Fruit fly (Drosophila melanogaster) whole organism, embryonic: ENCODE results near the gene CG14153.

Source experiments
- Adf1 ChIP-seq: fragments of 200-800 bp; sonication (Bioruptor generic); IDR thresholded peaks from 2 replicates; pipeline ENCODE4 v1.3.6; 2022; ENCODE audit warnings: missing biosample characterization, missing genetic modification characterization
- Aef1 ChIP-seq: fragments of 200-800 bp; sonication (Bioruptor generic); IDR thresholded peaks from 3 replicates; pipeline ENCODE4 v1.3.6; 2022; ENCODE audit warnings: missing biosample characterization, missing genetic modification characterization
- CG10654 ChIP-seq: fragments of 200-800 bp; sonication (Bioruptor generic); optimal IDR thresholded peaks from 2 replicates; lab custom pipeline; 2016; ENCODE audit warnings: missing biosample characterization, missing genetic modification characterization
- CG11560 ChIP-seq: fragments of 200-800 bp; sonication (Bioruptor generic); IDR thresholded peaks from 3 replicates; pipeline ENCODE4 v1.3.6; 2022; ENCODE audit warnings: missing biosample characterization, missing genetic modification characterization
- CG13624 ChIP-seq: fragments of 200-800 bp; sonication (Bioruptor generic); optimal IDR thresholded peaks from 2 replicates; lab custom pipeline; 2016; ENCODE audit warnings: missing biosample characterization, missing genetic modification characterization
- CG17802 ChIP-seq: fragments of 200-800 bp; sonication (Bioruptor generic); optimal IDR thresholded peaks from 2 replicates; lab custom pipeline; 2018; ENCODE audit warnings: missing biosample characterization, mild to moderate bottlenecking, missing genetic modification characterization, moderate library complexity
- CG18476 ChIP-seq: fragments of 200-800 bp; sonication (Bioruptor generic); optimal IDR thresholded peaks from 2 replicates; lab custom pipeline; 2016; ENCODE audit warnings: missing biosample characterization, mild to moderate bottlenecking, missing genetic modification characterization
- CG2199 ChIP-seq: fragments of 200-800 bp; sonication (Bioruptor generic); IDR thresholded peaks from 3 replicates; pipeline ENCODE4 v1.3.6; 2022; ENCODE audit warnings: missing biosample characterization, missing genetic modification characterization
- CG30020 ChIP-seq: fragments of 200-800 bp; optimal IDR thresholded peaks from 2 replicates; lab custom pipeline; 2019; ENCODE audit warnings: missing biosample characterization, mild to moderate bottlenecking, missing genetic modification characterization, moderate library complexity
- CG30403 ChIP-seq: fragments of 200-800 bp; sonication (Bioruptor generic); optimal IDR thresholded peaks from 3 replicates; lab custom pipeline; 2016; ENCODE audit warnings: missing biosample characterization, missing genetic modification characterization
- CG4282 ChIP-seq: fragments of 200-800 bp; sonication (Bioruptor generic); optimal IDR thresholded peaks from 2 replicates; lab custom pipeline; 2016; ENCODE audit warnings: missing biosample characterization, missing genetic modification characterization
- CG4328 ChIP-seq: fragments of 200-800 bp; sonication (Bioruptor generic); optimal IDR thresholded peaks from 3 replicates; lab custom pipeline; 2017; ENCODE audit warnings: missing biosample characterization, missing genetic modification reagents, missing genetic modification characterization
- CG4617 ChIP-seq: fragments of 200-800 bp; sonication (Bioruptor generic); optimal IDR thresholded peaks from 3 replicates; lab custom pipeline; 2016; ENCODE audit warnings: missing biosample characterization, missing genetic modification characterization, borderline replicate concordance
- CG4707 ChIP-seq: fragments of 200-800 bp; sonication (Bioruptor generic); optimal IDR thresholded peaks from 2 replicates; lab custom pipeline; 2018; ENCODE audit warnings: missing biosample characterization, mild to moderate bottlenecking, missing genetic modification characterization, moderate library complexity
- CG5180 ChIP-seq: fragments of 200-800 bp; sonication (Bioruptor generic); optimal IDR thresholded peaks from 3 replicates; lab custom pipeline; 2017; ENCODE audit warnings: missing biosample characterization, missing genetic modification characterization, mild to moderate bottlenecking, moderate library complexity, missing genetic modification reagents
- CG7786 ChIP-seq: fragments of 200-800 bp; sonication (Bioruptor generic); optimal IDR thresholded peaks from 2 replicates; lab custom pipeline; 2016; ENCODE audit warnings: missing biosample characterization, missing genetic modification characterization
- CG9817 ChIP-seq: fragments of 200-800 bp; sonication (Bioruptor generic); optimal IDR thresholded peaks from 2 replicates; lab custom pipeline; 2018; ENCODE audit warnings: missing biosample characterization, mild to moderate bottlenecking, missing genetic modification characterization, moderate library complexity
- CHES-1-like ChIP-seq: fragments of 200-800 bp; sonication (Bioruptor generic); optimal IDR thresholded peaks from 2 replicates; lab custom pipeline; 2016; ENCODE audit warnings: missing biosample characterization, missing genetic modification characterization
- CTCF ChIP-seq: fragments of 200-800 bp; sonication (Bioruptor generic); optimal IDR thresholded peaks from 2 replicates; lab custom pipeline; 2017; ENCODE audit warnings: missing biosample characterization, mild to moderate bottlenecking, missing genetic modification characterization, moderate library complexity
- CoRest ChIP-seq: fragments of 200-800 bp; sonication (Bioruptor generic); optimal IDR thresholded peaks from 3 replicates; lab custom pipeline; 2018; ENCODE audit warnings: missing biosample characterization, mild to moderate bottlenecking, missing genetic modification characterization, moderate library complexity
- Drgx ChIP-seq: fragments of 200-800 bp; sonication (Bioruptor generic); IDR thresholded peaks from 2 replicates; pipeline ENCODE4 v1.3.6; 2022; ENCODE audit warnings: missing biosample characterization, missing genetic modification characterization
- E2f1 ChIP-seq: fragments of 200-800 bp; sonication (Bioruptor generic); IDR thresholded peaks from 2 replicates; pipeline ENCODE4 v1.3.6; 2022; ENCODE audit warnings: missing biosample characterization, missing genetic modification characterization
- Fer3 ChIP-seq: fragments of 200-800 bp; sonication (Bioruptor generic); optimal IDR thresholded peaks from 2 replicates; lab custom pipeline; 2018; ENCODE audit warnings: missing biosample characterization, mild to moderate bottlenecking, missing genetic modification characterization, moderate library complexity
- GATAe ChIP-seq: fragments of 200-800 bp; sonication (Bioruptor generic); conservative IDR thresholded peaks from 2 replicates; pipeline ENCODE4 v1.3.6; 2022; ENCODE audit warnings: missing biosample characterization, missing genetic modification characterization
- Hr51 ChIP-seq, 2 experiments: fragments of 200-800 bp; sonication (Bioruptor generic); optimal IDR thresholded peaks; 2 replicates in 1 of 2; 3 replicates in 1 of 2; lab custom pipeline; 2016 to 2018; ENCODE audit warnings: missing biosample characterization in 2 of 2, missing genetic modification characterization in 2 of 2, mild to moderate bottlenecking in 1 of 2, moderate library complexity in 1 of 2
- Nf-YC ChIP-seq: fragments of 200-800 bp; optimal IDR thresholded peaks from 3 replicates; lab custom pipeline; 2019; ENCODE audit warnings: missing biosample characterization, mild to moderate bottlenecking, missing genetic modification characterization, moderate library complexity
- Oli ChIP-seq: fragments of 200-800 bp; sonication (Bioruptor generic); optimal IDR thresholded peaks from 2 replicates; lab custom pipeline; 2018; ENCODE audit warnings: missing biosample characterization, mild to moderate bottlenecking, missing genetic modification characterization, moderate library complexity
- Opbp ChIP-seq: fragments of 200-800 bp; sonication (Bioruptor generic); IDR thresholded peaks from 3 replicates; pipeline ENCODE4 v1.3.6; 2022; ENCODE audit warnings: missing biosample characterization, missing genetic modification characterization; ENCODE audit not compliant: partially characterized antibody
- Sry-β ChIP-seq: fragments of 200-800 bp; sonication (Bioruptor generic); optimal IDR thresholded peaks from 2 replicates; lab custom pipeline; 2018; ENCODE audit warnings: missing biosample characterization, mild to moderate bottlenecking, missing genetic modification characterization, moderate library complexity
- TFAM ChIP-seq: fragments of 200-800 bp; sonication (Bioruptor generic); optimal IDR thresholded peaks from 2 replicates; lab custom pipeline; 2017; ENCODE audit warnings: missing biosample characterization, missing genetic modification characterization, inconsistent platforms
- chm ChIP-seq: fragments of 200-800 bp; sonication (Bioruptor generic); IDR thresholded peaks from 2 replicates; pipeline ENCODE4 v1.3.6; 2022; ENCODE audit warnings: missing biosample characterization, missing genetic modification characterization
- chn ChIP-seq: fragments of 200-800 bp; sonication (Bioruptor generic); optimal IDR thresholded peaks from 2 replicates; lab custom pipeline; 2016; ENCODE audit warnings: missing biosample characterization, missing genetic modification characterization
- corto ChIP-seq: fragments of 200-800 bp; sonication (Bioruptor generic); optimal IDR thresholded peaks from 2 replicates; lab custom pipeline; 2016; ENCODE audit warnings: missing biosample characterization, mild to moderate bottlenecking, missing genetic modification characterization, moderate library complexity
- disco-r ChIP-seq: fragments of 200-800 bp; sonication (Bioruptor generic); optimal IDR thresholded peaks from 2 replicates; lab custom pipeline; 2016; ENCODE audit warnings: missing biosample characterization, missing genetic modification characterization
- ewg ChIP-seq: fragments of 200-800 bp; sonication (Bioruptor generic); optimal IDR thresholded peaks from 3 replicates; lab custom pipeline; 2017; ENCODE audit warnings: mild to moderate bottlenecking, missing biosample characterization, missing genetic modification reagents, missing genetic modification characterization
- gcm ChIP-seq: fragments of 200-800 bp; sonication (Bioruptor generic); optimal IDR thresholded peaks from 2 replicates; lab custom pipeline; 2019; ENCODE audit warnings: missing biosample characterization, mild to moderate bottlenecking, missing genetic modification characterization, moderate library complexity
- gsb-n ChIP-seq: fragments of 200-800 bp; sonication (Bioruptor generic); optimal IDR thresholded peaks from 3 replicates; lab custom pipeline; 2018; ENCODE audit warnings: missing biosample characterization, mild to moderate bottlenecking, missing genetic modification characterization
- hb ChIP-seq: fragments of 200-800 bp; sonication (Bioruptor generic); IDR thresholded peaks from 3 replicates; pipeline ENCODE4 v1.3.6; 2022; ENCODE audit warnings: missing biosample characterization, missing genetic modification characterization; ENCODE audit not compliant: partially characterized antibody
- her ChIP-seq: fragments of 200-800 bp; sonication (Bioruptor generic); optimal IDR thresholded peaks from 2 replicates; lab custom pipeline; 2016; ENCODE audit warnings: missing biosample characterization, missing genetic modification characterization
- jing ChIP-seq: fragments of 200-800 bp; sonication (Bioruptor generic); optimal IDR thresholded peaks from 2 replicates; lab custom pipeline; 2018; ENCODE audit warnings: missing biosample characterization, mild to moderate bottlenecking, missing genetic modification characterization
- kay ChIP-seq: fragments of 200-800 bp; sonication (Bioruptor generic); optimal IDR thresholded peaks from 2 replicates; lab custom pipeline; 2016; ENCODE audit warnings: missing biosample characterization, missing genetic modification characterization
- nerfin-1 ChIP-seq: fragments of 200-800 bp; sonication (Bioruptor generic); optimal IDR thresholded peaks from 3 replicates; lab custom pipeline; 2019; ENCODE audit warnings: missing biosample characterization, mild to moderate bottlenecking, missing genetic modification characterization, moderate library complexity
- onecut ChIP-seq: fragments of 200-800 bp; sonication (Bioruptor generic); IDR thresholded peaks from 2 replicates; pipeline ENCODE4 v1.3.6; 2022; ENCODE audit warnings: missing biosample characterization, missing genetic modification characterization
- repo ChIP-seq: fragments of 200-800 bp; sonication (Bioruptor generic); optimal IDR thresholded peaks from 2 replicates; lab custom pipeline; 2016; ENCODE audit warnings: missing biosample characterization, missing genetic modification characterization
- slou ChIP-seq: fragments of 200-800 bp; sonication (Bioruptor generic); optimal IDR thresholded peaks from 3 replicates; lab custom pipeline; 2016; ENCODE audit warnings: missing biosample characterization, missing genetic modification characterization
- tll ChIP-seq, 2 experiments: fragments of 200-800 bp in 1 of 2; fragments of >200 bp in 1 of 2; sonication (Bioruptor generic) in 1 of 2; optimal IDR thresholded peaks; 2 replicates each; lab custom pipeline; 2017 to 2019; ENCODE audit warnings: missing biosample characterization in 2 of 2, missing genetic modification characterization in 2 of 2, mild to moderate bottlenecking in 1 of 2, moderate library complexity in 1 of 2
- ttk ChIP-seq: fragments of 200-800 bp; sonication (Bioruptor generic); IDR thresholded peaks from 2 replicates; pipeline ENCODE4 v2.1.2; 2022; ENCODE audit warnings: missing biosample characterization, missing genetic modification characterization
- vfl ChIP-seq: fragments of 200-800 bp; sonication (Bioruptor generic); optimal IDR thresholded peaks from 2 replicates; lab custom pipeline; 2016; ENCODE audit warnings: missing biosample characterization, missing genetic modification characterization
- z ChIP-seq: fragments of 200-800 bp; sonication (Bioruptor generic); IDR thresholded peaks from 3 replicates; pipeline ENCODE4 v1.3.6; 2022; ENCODE audit warnings: missing biosample characterization, missing genetic modification characterization

The CG14153 gene

dm6 chr3L:10682725-10683367 lies 39.5 kb downstream of the CG14153 start (continued):
- peak; percentile 40 for TF ChIP-seq repo (GFP tag; lab: Kevin White, UChicago)
- peak; percentile 95 for TF ChIP-seq ewg (GFP tag; lab: Kevin White, UChicago)
- no peak for TF ChIP-seq Opbp (GFP tag; lab: Robert Waterston, UW)
- TF ChIP-seq Fer3 = peak; percentile 95
- TF ChIP-seq CG30020 = peak; percentile 89
- TF ChIP-seq CG17802 = peak; percentile 76
- TF ChIP-seq Sry-β (GFP tag; lab: Kevin White, UChicago) = peak; percentile 61
- TF ChIP-seq corto (GFP tag; lab: Kevin White, UChicago) = peak; percentile 79
- TF ChIP-seq onecut = peak; percentile 92
- peak; percentile 96 for TF ChIP-seq ttk (GFP tag; lab: Robert Waterston, UW)
- TF ChIP-seq CoRest (tag; lab: Kevin White, UChicago) = peak; percentile 99
- TF ChIP-seq CG11560 (tag; lab: Robert Waterston, UW) = peak; percentile 92
- peak; percentile 71 for TF ChIP-seq CTCF (GFP tag; lab: Kevin White, UChicago)
- TF ChIP-seq kay (GFP tag; lab: Kevin White, UChicago) = peak; percentile 92
- peak; percentile 92 for TF ChIP-seq chn (GFP tag; lab: Kevin White, UChicago)
- peak; percentile 96 for TF ChIP-seq E2f1 (GFP tag; lab: Robert Waterston, UW)
- TF ChIP-seq jing (GFP tag; lab: Kevin White, UChicago) = peak; percentile 92
- peak; percentile 91 for TF ChIP-seq CG4617 (GFP tag; lab: Kevin White, UChicago)
- 0 out of 3 replicates have a peak, but pooled peaks have one; percentile 50 for TF ChIP-seq hb (GFP tag; lab: Robert Waterston, UW)
- peak in 1 of 2 experiments; percentile 17 for TF ChIP-seq tll (GFP tag; optimal IDR thresholded peaks at IDR 0.05; lab: Kevin White, UChicago)
- peak; percentile 83 for TF ChIP-seq CG4282 (GFP tag; lab: Kevin White, UChicago)
- TF ChIP-seq CG30403 (GFP tag; lab: Kevin White, UChicago) = peak; percentile 99
- TF ChIP-seq nerfin-1 (tag; lab: Kevin White, UChicago) = peak; percentile 95
- peak; percentile 52 for TF ChIP-seq her
- TF ChIP-seq Aef1 = peak; percentile 96
- TF ChIP-seq Nf-YC (tag; lab: Kevin White, UChicago) = peak; percentile 93
- peak; percentile 93 for TF ChIP-seq slou (GFP tag; lab: Kevin White, UChicago)
- TF ChIP-seq CG10654 (GFP tag; lab: Kevin White, UChicago) = peak; percentile 96
- TF ChIP-seq vfl (GFP tag; lab: Kevin White, UChicago) = peak; percentile 76
- TF ChIP-seq CHES-1-like (GFP tag; lab: Kevin White, UChicago) = peak; percentile 72
- TF ChIP-seq Adf1 = peak; percentile 85
- TF ChIP-seq CG13624 (GFP tag; lab: Kevin White, UChicago) = peak; percentile 84
- 0 out of 3 replicates have a peak, but pooled peaks have one; percentile 51 for TF ChIP-seq CG2199
- peak; percentile 95 for TF ChIP-seq Drgx (GFP tag; lab: Robert Waterston, UW)
- TF ChIP-seq Oli (tag; lab: Kevin White, UChicago) = peak; percentile 99
- peak; percentile 89 for TF ChIP-seq chm (GFP tag; lab: Robert Waterston, UW)
- peak; percentile 77 for TF ChIP-seq TFAM
- TF ChIP-seq Hr51 (GFP tag; optimal IDR thresholded peaks at IDR 0.05; lab: Kevin White, UChicago) = peak; percentile 92 to 99
- TF ChIP-seq CG7786 = peak; percentile 84
- peak; percentile 93 for TF ChIP-seq CG9817 (tag; lab: Kevin White, UChicago)
- TF ChIP-seq GATAe (GFP tag; lab: Robert Waterston, UW) = peak; percentile 96
- TF ChIP-seq CG4328 = peak; percentile 98
- peak; percentile 97 for TF ChIP-seq gcm (GFP tag; lab: Kevin White, UChicago)
- TF ChIP-seq CG4707 = peak; percentile 97
- peak; percentile 94 for TF ChIP-seq CG5180 (GFP tag; lab: Kevin White, UChicago)
- TF ChIP-seq CG18476 (GFP tag; lab: Kevin White, UChicago) = peak; percentile 96
- TF ChIP-seq z (GFP tag; lab: Robert Waterston, UW) = no peak
- TF ChIP-seq disco-r (GFP tag; lab: Kevin White, UChicago) = peak; percentile 80
- peak; percentile 96 for TF ChIP-seq gsb-n (tag; lab: Kevin White, UChicago)
